Fruit fly (Drosophila melanogaster): ENCODE data around the gene CG15021.

CG15021 gene

DNA sequence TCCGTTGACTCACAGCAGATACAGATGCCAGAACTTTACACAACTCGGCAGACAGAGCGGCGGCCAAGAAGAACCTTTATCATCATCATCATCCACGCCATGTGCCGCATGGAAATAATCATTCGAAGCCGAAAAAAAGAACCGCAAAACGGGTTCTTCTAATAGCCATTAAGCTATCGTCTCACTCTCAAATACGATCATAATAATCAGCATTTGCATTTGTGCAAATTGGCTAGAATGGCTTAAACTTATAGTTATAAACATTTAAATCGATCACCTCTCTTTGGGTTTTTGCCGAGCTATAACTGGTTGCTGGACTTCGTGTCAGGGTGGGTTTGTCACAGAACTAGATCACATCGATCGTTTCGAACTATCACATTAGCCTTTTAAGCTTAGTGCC is 5.6 kb downstream of the CG15021 start:
- TF ChIP-seq Hr78 (GFP tag; optimal IDR thresholded peaks at IDR 0.05) (no peak), woc (GFP tag; optimal IDR thresholded peaks at IDR 0.05) (no peak), br (GFP tag; optimal IDR thresholded peaks at IDR 0.05) (no peak), Hnf4 (GFP tag; optimal IDR thresholded peaks at IDR 0.05) (no peak), brk (GFP tag; optimal IDR thresholded peaks at IDR 0.05) (no peak), Rel (GFP tag; optimal IDR thresholded peaks at IDR 0.05) (no peak), Rel (tag; optimal IDR thresholded peaks at IDR 0.05) (no peak), sage (GFP tag; optimal IDR thresholded peaks at IDR 0.05) (no peak), foxo (GFP tag; optimal IDR thresholded peaks at IDR 0.05) (no peak), dsf (GFP tag; optimal IDR thresholded peaks at IDR 0.05; ENCODE audit: borderline replicate concordance) (no peak), lola (GFP tag; optimal IDR thresholded peaks at IDR 0.05) (no peak), OdsH (GFP tag; optimal IDR thresholded peaks at IDR 0.05) (no peak), CG32264 (GFP tag; optimal IDR thresholded peaks at IDR 0.05) (no peak), N (GFP tag; optimal IDR thresholded peaks at IDR 0.05) (no peak), Myc (optimal IDR thresholded peaks at IDR 0.05) (no peak)

DNA sequence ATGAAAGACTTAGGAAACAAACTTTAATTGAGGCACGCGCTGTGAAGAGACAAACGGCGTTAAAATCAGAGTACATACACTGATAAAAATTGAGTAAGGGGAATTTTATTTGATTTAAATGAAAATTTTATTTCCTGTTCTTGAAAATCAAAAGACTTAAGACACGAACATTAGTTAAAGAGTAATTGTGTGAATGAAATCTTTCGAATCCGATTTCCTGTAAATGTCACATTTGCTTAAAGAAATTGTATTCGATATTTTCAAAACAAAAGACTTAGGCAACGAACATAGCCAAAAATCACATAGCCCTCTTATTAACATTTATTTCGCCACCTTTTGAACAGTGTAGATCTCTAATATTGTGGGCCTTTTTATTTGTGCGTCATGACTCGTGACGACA is 9.3 kb downstream of the CG15021 start:
- no peak for TF ChIP-seq foxo (GFP tag; optimal IDR thresholded peaks at IDR 0.05)
- TF ChIP-seq Sp1 (GFP tag; optimal IDR thresholded peaks at IDR 0.05) = no peak
- TF ChIP-seq OdsH (GFP tag; optimal IDR thresholded peaks at IDR 0.05) = no peak
- TF ChIP-seq tai (GFP tag; optimal IDR thresholded peaks at IDR 0.05) = no peak
- TF ChIP-seq lola (GFP tag; optimal IDR thresholded peaks at IDR 0.05) = no peak
- TF ChIP-seq N (GFP tag; optimal IDR thresholded peaks at IDR 0.05) = no peak
- no peak for TF ChIP-seq Jra (GFP tag; optimal IDR thresholded peaks at IDR 0.05)
- no peak for TF ChIP-seq Hr83 (GFP tag; optimal IDR thresholded peaks at IDR 0.05; ENCODE audit: poor library complexity, severe bottlenecking)
- TF ChIP-seq CrebA (GFP tag; optimal IDR thresholded peaks at IDR 0.05; ENCODE audit: borderline replicate concordance) = no peak
- TF ChIP-seq psq (GFP tag; optimal IDR thresholded peaks at IDR 0.05) = no peak
- TF ChIP-seq GATAd (GFP tag; optimal IDR thresholded peaks at IDR 0.05) = no peak
- no peak for TF ChIP-seq Rel (GFP tag; optimal IDR thresholded peaks at IDR 0.05)
- no peak for TF ChIP-seq Rel (tag; optimal IDR thresholded peaks at IDR 0.05)
- TF ChIP-seq HLH106 (tag; optimal IDR thresholded peaks at IDR 0.05) = no peak

DNA sequence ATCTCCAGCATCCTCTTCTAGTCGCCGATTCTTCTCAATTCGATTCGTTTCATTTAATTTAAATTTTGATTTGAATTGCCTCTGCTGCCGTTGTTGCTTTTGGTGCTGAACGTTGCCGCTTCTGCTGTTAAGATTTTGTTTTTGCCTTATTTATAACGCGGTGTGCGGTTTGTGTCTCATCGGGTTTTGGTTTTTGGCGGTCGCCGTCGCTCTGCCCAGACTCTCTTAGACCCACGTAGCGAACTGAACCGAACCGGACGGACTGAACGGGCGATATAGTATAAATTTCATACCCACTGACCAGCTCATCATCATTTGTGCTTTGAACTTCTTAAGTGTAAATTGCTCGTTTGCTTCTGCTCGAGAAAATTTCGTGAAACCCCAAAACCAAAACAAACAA is 9.8 kb downstream of the CG15021 start, which contains the start of gene CG12607:
Gene CG12607 (plus strand): TSS at position 301 of the 400 bp plus-strand sequence.
- TF ChIP-seq Hr83 (GFP tag; optimal IDR thresholded peaks at IDR 0.05; ENCODE audit: poor library complexity, severe bottlenecking) (no peak), br (GFP tag; optimal IDR thresholded peaks at IDR 0.05) (no peak), brk (GFP tag; optimal IDR thresholded peaks at IDR 0.05) (no peak), jim (GFP tag; optimal IDR thresholded peaks at IDR 0.05) (no peak), usp (GFP tag; optimal IDR thresholded peaks at IDR 0.05) (no peak), foxo (GFP tag; optimal IDR thresholded peaks at IDR 0.05) (no peak), dsf (GFP tag; optimal IDR thresholded peaks at IDR 0.05; ENCODE audit: borderline replicate concordance) (no peak)

DNA sequence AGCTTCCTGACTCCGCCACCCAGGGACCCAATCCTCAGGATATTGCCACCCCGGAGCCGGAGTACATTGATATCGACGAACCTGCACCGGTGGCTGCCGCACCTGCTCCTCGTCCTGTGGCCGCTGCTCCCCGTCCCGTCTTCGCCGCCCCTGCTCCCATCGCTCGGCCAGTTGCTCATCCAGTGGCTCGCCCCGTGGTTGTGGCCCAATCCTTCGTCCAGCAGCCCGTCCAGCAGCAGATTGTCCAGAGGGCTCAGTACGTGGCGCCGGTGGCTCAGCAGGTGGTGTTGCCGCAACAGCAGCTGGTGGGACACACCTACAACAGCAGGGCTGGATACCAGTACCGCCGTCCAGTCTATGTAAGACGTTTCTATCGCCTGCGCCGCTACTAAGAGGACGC is 10.7 kb downstream of the CG15021 start:
- TF ChIP-seq Dfd (GFP tag; optimal IDR thresholded peaks at IDR 0.05) (no peak), CrebA (GFP tag; optimal IDR thresholded peaks at IDR 0.05; ENCODE audit: borderline replicate concordance) (no peak), Hr83 (GFP tag; optimal IDR thresholded peaks at IDR 0.05; ENCODE audit: poor library complexity, severe bottlenecking) (no peak), CG32264 (GFP tag; optimal IDR thresholded peaks at IDR 0.05) (no peak), br (GFP tag; optimal IDR thresholded peaks at IDR 0.05) (no peak), Rel (GFP tag; optimal IDR thresholded peaks at IDR 0.05) (no peak), Rel (tag; optimal IDR thresholded peaks at IDR 0.05) (no peak), Vsx2 (GFP tag; optimal IDR thresholded peaks at IDR 0.05; ENCODE audit: partially characterized antibody) (no peak), CG9705 (GFP tag; optimal IDR thresholded peaks at IDR 0.05) (no peak), Hr78 (GFP tag; optimal IDR thresholded peaks at IDR 0.05) (no peak), ey (GFP tag; optimal IDR thresholded peaks at IDR 0.05) (no peak)

DNA sequence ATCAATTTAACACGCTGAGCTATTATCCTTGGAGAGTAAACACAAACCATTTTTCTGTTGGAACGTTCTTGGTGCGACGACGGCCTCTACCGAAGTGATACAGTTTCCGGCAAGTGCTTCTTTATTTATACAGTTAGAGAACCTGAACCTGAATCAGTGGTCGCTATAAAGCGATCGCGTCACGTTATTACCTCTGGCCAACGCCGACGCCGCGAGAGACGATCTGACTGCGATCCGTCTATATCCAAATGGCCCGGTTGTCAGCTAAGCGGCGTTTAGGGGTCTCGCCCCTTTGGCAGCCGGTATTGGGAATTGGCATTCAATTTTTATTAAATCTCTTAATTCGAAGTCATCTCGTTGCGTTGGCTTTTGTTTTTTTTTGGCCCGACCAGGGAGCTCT is 21.5 kb downstream of the CG15021 start, which contains the start of gene CG11345:
Gene CG11345 (minus strand): TSS at position 101 of the 400 bp plus-strand sequence.
- TF ChIP-seq dl (GFP tag; optimal IDR thresholded peaks at IDR 0.05; ENCODE audit: insufficient read depth in 1 of 2, partially characterized antibody in 2 of 2) (no peak), Mio (GFP tag; optimal IDR thresholded peaks at IDR 0.05) (no peak), ey (GFP tag; optimal IDR thresholded peaks at IDR 0.05) (no peak), woc (GFP tag; optimal IDR thresholded peaks at IDR 0.05) (no peak), sv (GFP tag; optimal IDR thresholded peaks at IDR 0.05) (no peak), foxo (GFP tag; optimal IDR thresholded peaks at IDR 0.05) (no peak), CG9705 (GFP tag; optimal IDR thresholded peaks at IDR 0.05) (no peak), Abd-B (GFP tag; optimal IDR thresholded peaks at IDR 0.05) (no peak), h (GFP tag; optimal IDR thresholded peaks at IDR 0.05) (no peak), Vsx2 (GFP tag; optimal IDR thresholded peaks at IDR 0.05; ENCODE audit: partially characterized antibody) (no peak), CrebA (GFP tag; optimal IDR thresholded peaks at IDR 0.05; ENCODE audit: borderline replicate concordance) (no peak), Hr83 (GFP tag; optimal IDR thresholded peaks at IDR 0.05; ENCODE audit: poor library complexity, severe bottlenecking) (no peak), Sp1 (GFP tag; optimal IDR thresholded peaks at IDR 0.05) (no peak), psq (GFP tag; optimal IDR thresholded peaks at IDR 0.05) (no peak), Myc (optimal IDR thresholded peaks at IDR 0.05) (no peak), Hr78 (GFP tag; optimal IDR thresholded peaks at IDR 0.05) (no peak), HLH106 (tag; optimal IDR thresholded peaks at IDR 0.05) (no peak), OdsH (GFP tag; optimal IDR thresholded peaks at IDR 0.05) (no peak), dmrt93B (GFP tag; optimal IDR thresholded peaks at IDR 0.05) (no peak), CG32264 (GFP tag; optimal IDR thresholded peaks at IDR 0.05) (no peak)

All from whole organism, wandering third instar larva.